Fruit fly (Drosophila melanogaster): ENCODE results near the gene Spn.

The Spn gene

DNA sequence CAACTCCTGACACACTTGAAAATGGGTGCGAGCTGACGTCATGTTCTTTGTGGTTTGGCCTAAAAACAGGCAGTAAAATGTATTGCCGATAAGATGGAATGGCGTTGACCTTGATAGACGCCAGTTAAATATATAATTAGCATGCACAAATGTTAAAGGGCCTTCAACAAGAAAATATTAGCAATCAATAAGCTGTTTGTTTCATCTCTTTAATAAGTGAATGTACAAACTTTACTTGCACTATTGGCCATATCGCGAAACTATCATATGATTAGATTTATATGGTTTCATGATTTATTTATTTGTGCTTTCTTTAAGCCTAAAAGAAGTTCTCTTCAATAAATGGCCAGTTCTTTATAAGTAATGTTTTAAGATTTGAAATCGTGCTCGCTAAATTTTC is 92.1 kb downstream of the Spn start:
- TF ChIP-seq CG17806 (tag; optimal IDR thresholded peaks at IDR 0.05) (no peak), CG8159 (tag; optimal IDR thresholded peaks at IDR 0.05) (no peak), Ets98B (GFP tag; IDR thresholded peaks at IDR 0.05) (no peak), CG32121 (GFP tag; IDR thresholded peaks at IDR 0.05) (no peak), Pif1A (GFP tag; optimal IDR thresholded peaks at IDR 0.05) (no peak), CG14655 (GFP tag; optimal IDR thresholded peaks at IDR 0.05) (no peak), fd96Ca (GFP tag; IDR thresholded peaks at IDR 0.05) (no peak), rn (GFP tag; IDR thresholded peaks at IDR 0.05) (no peak), CG8301 (tag; optimal IDR thresholded peaks at IDR 0.05) (no peak)

DNA sequence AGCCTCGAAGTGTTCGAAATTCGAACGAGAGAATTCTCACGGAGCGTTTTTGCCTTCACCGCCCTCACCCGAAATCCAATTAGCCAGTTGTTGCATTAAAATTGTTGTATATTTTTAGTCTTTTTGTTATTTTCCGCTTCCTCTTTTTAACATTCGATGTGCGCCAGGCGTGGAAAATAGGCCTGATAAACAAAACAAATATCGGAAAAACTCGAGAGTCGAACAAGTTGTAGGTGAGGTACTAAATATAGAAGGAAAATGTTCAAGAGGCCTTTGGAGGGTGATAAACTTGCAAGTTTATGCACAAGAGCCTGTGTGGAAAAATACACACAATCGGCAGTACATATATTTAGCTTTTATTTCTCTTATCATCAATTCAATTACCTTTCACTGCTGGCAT is 95.3 kb downstream of the Spn start:
- TF ChIP-seq EcR (GFP tag; optimal IDR thresholded peaks at IDR 0.05): no peak
- TF ChIP-seq CG34367 (tag; optimal IDR thresholded peaks at IDR 0.05): no peak
- no peak for TF ChIP-seq gl (tag; optimal IDR thresholded peaks at IDR 0.05)
- no peak for TF ChIP-seq CG8301 (tag; optimal IDR thresholded peaks at IDR 0.05)
- no peak for TF ChIP-seq fd96Ca (GFP tag; IDR thresholded peaks at IDR 0.05)
- TF ChIP-seq CG13204 (GFP tag; optimal IDR thresholded peaks at IDR 0.05): no peak
- TF ChIP-seq Ets98B (GFP tag; IDR thresholded peaks at IDR 0.05): no peak

DNA sequence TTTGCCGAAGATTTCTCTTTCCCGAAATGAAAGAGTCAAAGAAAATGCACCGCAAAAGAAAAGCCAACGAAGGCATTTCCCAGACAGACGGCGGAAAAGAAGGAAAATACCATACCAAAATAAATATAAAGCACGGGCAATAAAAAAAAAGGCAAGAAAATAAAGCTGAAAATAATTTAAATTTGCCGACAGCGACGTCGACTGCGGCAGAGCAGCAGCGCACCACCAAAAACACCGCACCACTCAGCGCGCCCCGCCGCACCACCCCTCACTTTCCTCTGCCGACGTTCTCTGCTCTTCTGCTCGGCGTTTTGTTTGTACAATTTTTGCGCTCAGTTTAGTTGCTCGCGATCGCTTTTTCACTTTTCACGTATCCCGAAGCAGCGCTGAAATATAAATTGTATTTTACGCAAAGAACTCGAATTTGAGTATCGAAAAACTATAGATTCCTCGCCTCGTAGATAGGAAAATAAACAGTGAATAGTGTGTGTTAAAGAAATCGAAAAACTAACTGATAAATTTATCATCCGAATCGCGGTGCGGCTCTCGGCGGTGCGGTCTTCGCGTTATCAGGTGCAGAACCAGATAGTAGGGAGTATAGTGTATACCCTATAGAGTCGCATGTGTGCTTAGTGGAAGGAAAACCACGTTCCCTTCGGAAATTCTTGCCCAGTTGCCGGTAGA is 96.4 kb downstream of the Spn start:
- TF ChIP-seq CG10348 (GFP tag; IDR thresholded peaks at IDR 0.05) (no peak), EcR (GFP tag; optimal IDR thresholded peaks at IDR 0.05) (no peak), CG8159 (tag; optimal IDR thresholded peaks at IDR 0.05) (no peak), Snoo (tag; optimal IDR thresholded peaks at IDR 0.05) (no peak), CG15710 (tag; optimal IDR thresholded peaks at IDR 0.05) (no peak), D1 (tag; optimal IDR thresholded peaks at IDR 0.05) (no peak), CG9948 (tag; optimal IDR thresholded peaks at IDR 0.05) (no peak), Ets98B (GFP tag; IDR thresholded peaks at IDR 0.05) (peak; percentile 51), Pif1B (GFP tag; optimal IDR thresholded peaks at IDR 0.05) (no peak), Pif1A (GFP tag; optimal IDR thresholded peaks at IDR 0.05) (no peak), gl (tag; optimal IDR thresholded peaks at IDR 0.05) (no peak), CG17806 (tag; optimal IDR thresholded peaks at IDR 0.05) (no peak), CG8301 (tag; optimal IDR thresholded peaks at IDR 0.05) (no peak), CG13204 (GFP tag; optimal IDR thresholded peaks at IDR 0.05) (no peak), CG12605 (GFP tag; IDR thresholded peaks at IDR 0.05) (peak; percentile 29), CG4496 (GFP tag; IDR thresholded peaks at IDR 0.05) (peak; percentile 65; the same call in 1 of the 3 replicates), CG14655 (GFP tag; optimal IDR thresholded peaks at IDR 0.05) (no peak), CG34367 (tag; optimal IDR thresholded peaks at IDR 0.05) (no peak), CG32121 (GFP tag; IDR thresholded peaks at IDR 0.05) (no peak), rn (GFP tag; IDR thresholded peaks at IDR 0.05) (no peak), fd96Ca (GFP tag; IDR thresholded peaks at IDR 0.05) (peak; percentile 48; the same call in 1 of the 3 replicates)

DNA sequence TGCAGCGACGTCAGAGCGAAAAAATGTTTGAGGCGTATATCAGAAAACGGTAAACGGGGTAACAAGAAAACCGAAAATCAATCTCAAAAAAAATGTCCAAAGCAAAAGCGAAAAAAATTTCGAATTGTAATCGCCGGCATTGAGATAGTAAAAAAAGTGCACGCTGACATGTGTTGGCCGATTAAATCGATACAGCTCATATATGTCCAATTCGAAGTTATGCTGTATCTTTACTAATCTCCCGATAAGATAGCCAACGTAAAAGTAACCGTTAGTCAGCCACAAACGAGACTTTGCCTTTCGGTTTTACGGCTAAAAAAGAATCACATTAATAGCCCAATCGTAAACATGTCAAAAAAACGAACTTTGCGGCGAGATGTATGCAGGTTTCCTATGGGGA is 97.2 kb downstream of the Spn start:
- no peak for TF ChIP-seq gl (tag; optimal IDR thresholded peaks at IDR 0.05)
- no peak for TF ChIP-seq CG4496 (GFP tag; IDR thresholded peaks at IDR 0.05)
- no peak for TF ChIP-seq CG17806 (tag; optimal IDR thresholded peaks at IDR 0.05)
- TF ChIP-seq Snoo (tag; optimal IDR thresholded peaks at IDR 0.05): no peak
- TF ChIP-seq CG12605 (GFP tag; IDR thresholded peaks at IDR 0.05): no peak
- no peak for TF ChIP-seq CG8301 (tag; optimal IDR thresholded peaks at IDR 0.05)
- TF ChIP-seq CG15710 (tag; optimal IDR thresholded peaks at IDR 0.05): no peak
- no peak for TF ChIP-seq Pif1B (GFP tag; optimal IDR thresholded peaks at IDR 0.05)
- TF ChIP-seq CG13204 (GFP tag; optimal IDR thresholded peaks at IDR 0.05): no peak
- TF ChIP-seq rn (GFP tag; IDR thresholded peaks at IDR 0.05): no peak
- no peak for TF ChIP-seq D1 (tag; optimal IDR thresholded peaks at IDR 0.05)
- TF ChIP-seq CG9948 (tag; optimal IDR thresholded peaks at IDR 0.05): no peak

Measured in whole organism, pupa.